Worm (Caenorhabditis elegans) whole organism, L1 larva: ENCODE results near the gene fbxb-7.

ENCODE experiments used
- Y116A8C.19 ChIP-seq: sonication (generic microtip); optimal IDR thresholded peaks from 2 replicates; lab custom pipeline; 2016; ENCODE audit warnings: missing compliant biosample characterization, missing genetic modification characterization, borderline replicate concordance
- alr-1 ChIP-seq: fragments of 200-800 bp; sonication (Bioruptor generic); optimal IDR thresholded peaks from 2 replicates; lab custom pipeline; 2018; ENCODE audit warnings: borderline replicate concordance, mild to moderate bottlenecking, missing genetic modification characterization, missing compliant biosample characterization
- ceh-63 ChIP-seq: fragments of 200-800 bp; sonication (Bioruptor generic); optimal IDR thresholded peaks from 2 replicates; lab custom pipeline; 2018; ENCODE audit warnings: mild to moderate bottlenecking, missing genetic modification characterization, missing compliant biosample characterization
- ceh-82 ChIP-seq, 3 experiments: fragments of 150-350 bp in 1 of 3; sonication (generic microtip) in 2 of 3; optimal IDR thresholded peaks; 2 replicates each; lab custom pipeline; 2014 to 2017; ENCODE audit warnings: missing biosample characterization in 3 of 3, missing genetic modification characterization in 3 of 3
- ceh-88 ChIP-seq: fragments of 200-800 bp; sonication (Bioruptor generic); IDR thresholded peaks from 2 replicates; pipeline ENCODE4 v1.3.6; 2022; ENCODE audit warnings: missing genetic modification characterization, missing compliant biosample characterization
- ceh-90 ChIP-seq: sonication (generic microtip); optimal IDR thresholded peaks from 2 replicates; lab custom pipeline; 2016; ENCODE audit warnings: missing genetic modification characterization, missing compliant biosample characterization
- dpl-1 ChIP-seq, 3 experiments: fragments of 150-350 bp in 2 of 3; sonication (generic microtip) in 1 of 3; optimal IDR thresholded peaks; 2 replicates each; lab custom pipeline; 2014 to 2017; ENCODE audit warnings: missing biosample characterization in 3 of 3, missing genetic modification characterization in 3 of 3, missing genetic modification reagents in 3 of 3
- efl-3 ChIP-seq: fragments of 200-800 bp; sonication (Bioruptor generic); optimal IDR thresholded peaks from 2 replicates; lab custom pipeline; 2018; ENCODE audit warnings: mild to moderate bottlenecking, missing genetic modification characterization, missing compliant biosample characterization
- egl-27 ChIP-seq, 2 experiments: fragments of 150-350 bp in 1 of 2; sonication (generic microtip); optimal IDR thresholded peaks; 3 replicates each; lab custom pipeline; 2017 to 2018; ENCODE audit warnings: missing biosample characterization in 2 of 2, missing genetic modification characterization in 2 of 2, missing genetic modification reagents in 2 of 2
- elt-2 ChIP-seq: sonication (generic microtip); optimal IDR thresholded peaks from 2 replicates; lab custom pipeline; 2016; ENCODE audit warnings: missing genetic modification characterization, mild to moderate bottlenecking, inconsistent platforms, missing compliant biosample characterization, missing genetic modification reagents
- ets-5 ChIP-seq: fragments of 200-800 bp; sonication (Bioruptor generic); IDR thresholded peaks from 2 replicates; pipeline ENCODE4 v1.3.6; 2022; ENCODE audit warnings: missing genetic modification characterization, missing compliant biosample characterization
- fkh-8 ChIP-seq: sonication (generic microtip); optimal IDR thresholded peaks from 2 replicates; lab custom pipeline; 2016; ENCODE audit warnings: mild to moderate bottlenecking, missing genetic modification characterization, missing compliant biosample characterization
- grh-1 ChIP-seq: fragments of 200-800 bp; sonication (Bioruptor generic); IDR thresholded peaks from 2 replicates; pipeline ENCODE4 v1.3.6; 2022; ENCODE audit warnings: missing genetic modification reagents, missing genetic modification characterization, missing compliant biosample characterization
- hlh-17 ChIP-seq: fragments of 200-800 bp; sonication (Bioruptor generic); optimal IDR thresholded peaks from 2 replicates; lab custom pipeline; 2018; ENCODE audit warnings: missing genetic modification characterization, mild to moderate bottlenecking, missing compliant biosample characterization, moderate library complexity, borderline replicate concordance
- hpl-2 ChIP-seq: fragments of 150-350 bp; optimal IDR thresholded peaks from 2 replicates; lab custom pipeline; 2014; ENCODE audit warnings: missing biosample characterization, missing genetic modification reagents, missing genetic modification characterization
- lin-13 ChIP-seq: fragments of 150-350 bp; optimal IDR thresholded peaks from 2 replicates; lab custom pipeline; 2014; ENCODE audit warnings: missing biosample characterization, missing genetic modification reagents, missing genetic modification characterization
- lir-3 ChIP-seq: sonication (generic microtip); optimal IDR thresholded peaks from 2 replicates; lab custom pipeline; 2016; ENCODE audit warnings: mild to moderate bottlenecking, missing genetic modification characterization, moderate library complexity, missing compliant biosample characterization; ENCODE audit not compliant: poor library complexity
- lsy-2 ChIP-seq, 2 experiments: fragments of 150-350 bp; optimal IDR thresholded peaks; 2 replicates each; lab custom pipeline; 2014; ENCODE audit warnings: missing biosample characterization in 2 of 2, missing genetic modification characterization in 2 of 2
- nhr-11 ChIP-seq: fragments of 150-350 bp; optimal IDR thresholded peaks from 2 replicates; lab custom pipeline; 2014; ENCODE audit warnings: missing biosample characterization, missing genetic modification characterization
- nhr-47 ChIP-seq: sonication (generic microtip); optimal IDR thresholded peaks from 2 replicates; lab custom pipeline; 2016; ENCODE audit warnings: mild to moderate bottlenecking, missing genetic modification characterization, moderate library complexity, missing compliant biosample characterization
- nhr-76 ChIP-seq: sonication (generic microtip); optimal IDR thresholded peaks from 2 replicates; lab custom pipeline; 2017; ENCODE audit warnings: missing biosample characterization, missing genetic modification characterization
- nhr-85 ChIP-seq: sonication (generic microtip); peaks from one replicate; lab custom pipeline; 2016; ENCODE audit warnings: missing genetic modification characterization, inconsistent platforms, missing compliant biosample characterization
- nhr-90 ChIP-seq: sonication (generic microtip); optimal IDR thresholded peaks from 2 replicates; lab custom pipeline; 2016; ENCODE audit warnings: mild to moderate bottlenecking, missing genetic modification characterization, missing compliant biosample characterization; ENCODE audit not compliant: poor library complexity
- pqm-1 ChIP-seq: sonication (generic microtip); optimal IDR thresholded peaks from 3 replicates; lab custom pipeline; 2017; ENCODE audit warnings: missing biosample characterization, missing genetic modification characterization
- skn-1 ChIP-seq: fragments of 150-350 bp; optimal IDR thresholded peaks from 2 replicates; lab custom pipeline; 2014; ENCODE audit warnings: missing biosample characterization, missing genetic modification characterization
- sptf-1 ChIP-seq: fragments of 150-350 bp; optimal IDR thresholded peaks from 2 replicates; lab custom pipeline; 2014; ENCODE audit warnings: missing biosample characterization, missing genetic modification characterization
- swsn-7 ChIP-seq: sonication (generic microtip); optimal IDR thresholded peaks from 2 replicates; lab custom pipeline; 2016; ENCODE audit warnings: missing genetic modification characterization, missing compliant biosample characterization
- unc-30 ChIP-seq: sonication (generic microtip); optimal IDR thresholded peaks from 2 replicates; lab custom pipeline; 2017; ENCODE audit warnings: missing biosample characterization, missing genetic modification characterization
- unc-86 ChIP-seq: sonication (generic microtip); optimal IDR thresholded peaks from 2 replicates; lab custom pipeline; 2016; ENCODE audit warnings: missing genetic modification characterization, missing compliant biosample characterization
- vab-15 ChIP-seq: sonication (generic microtip); optimal IDR thresholded peaks from 2 replicates; lab custom pipeline; 2017; ENCODE audit warnings: missing genotype, mild to moderate bottlenecking, missing genetic modification characterization, missing compliant biosample characterization
- zag-1 ChIP-seq: fragments of 150-350 bp; optimal IDR thresholded peaks from 2 replicates; lab custom pipeline; 2014; ENCODE audit warnings: missing biosample characterization, missing genetic modification characterization
- zip-4 ChIP-seq: fragments of 200-800 bp; sonication (Bioruptor generic); optimal IDR thresholded peaks from 2 replicates; lab custom pipeline; 2018; ENCODE audit warnings: mild to moderate bottlenecking, missing genetic modification characterization, moderate library complexity, missing compliant biosample characterization

fbxb-7 gene

DNA sequence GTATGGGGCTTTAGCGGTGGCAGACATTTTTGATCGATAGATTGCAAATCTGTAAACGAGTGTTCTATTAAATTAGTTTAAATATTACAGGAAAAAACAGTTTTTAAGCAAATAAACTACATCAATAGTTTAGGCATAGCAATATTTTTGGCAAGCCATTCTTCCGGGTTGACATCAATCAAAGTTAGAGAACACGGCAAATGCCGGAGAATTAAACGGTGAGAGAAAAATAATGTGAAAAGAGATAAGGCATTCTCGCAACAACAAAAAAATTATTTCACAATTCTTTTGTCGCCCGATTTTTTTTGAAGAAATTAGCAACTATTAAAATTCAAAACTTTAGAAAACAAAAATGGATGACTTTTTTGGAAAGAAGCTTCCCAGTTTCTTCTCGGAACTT, 32.3 kb upstream of the fbxb-7 start, which contains the start of the genes fbxa-188 and fbxa-189:
Gene fbxa-188, minus strand, starts transcription at position 51 of the 400 bp plus-strand sequence.
Gene fbxa-189, plus strand, starts transcription at position 339 of the 400 bp plus-strand sequence.
- TF ChIP-seq nhr-85 (tag; lab: Kevin White, UChicago), result no peak
- no peak for TF ChIP-seq ceh-90 (tag; lab: Kevin White, UChicago)
- TF ChIP-seq nhr-11 (tag; lab: Kevin White, UChicago), result no peak
- TF ChIP-seq skn-1 (tag; lab: Kevin White, UChicago), result no peak
- TF ChIP-seq elt-2 (tag; lab: Kevin White, UChicago), result peak; percentile 31

DNA sequence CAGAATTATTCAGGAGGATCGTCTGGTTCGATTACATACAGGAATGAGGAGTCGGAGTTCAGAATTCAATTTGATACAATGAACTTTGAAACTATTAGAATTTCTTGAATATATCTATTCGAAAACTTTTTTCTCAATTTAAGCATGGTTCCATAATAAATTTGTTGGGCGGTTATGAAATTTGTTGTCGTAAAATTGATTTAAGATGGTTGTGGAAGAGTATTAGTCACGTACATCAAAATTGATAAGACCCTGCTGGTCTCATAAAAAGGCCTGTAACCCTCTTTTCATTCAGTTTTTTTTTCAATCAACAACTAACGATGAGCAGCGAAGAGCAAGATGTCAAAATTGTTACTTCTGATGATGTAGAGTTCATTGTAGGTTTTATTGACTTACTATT, 29.6 kb upstream of the fbxb-7 start, which contains the start of gene skr-5:
Gene skr-5, plus strand, starts transcription at position 301 of the 400 bp plus-strand sequence.
- TF ChIP-seq vab-15 (no peak), dpl-1 (GFP tag; optimal IDR thresholded peaks at IDR 0.05; lab: Kevin White, UChicago) (no peak), lir-3 (tag; lab: Kevin White, UChicago) (no peak), nhr-47 (tag; lab: Kevin White, UChicago) (no peak), fkh-8 (tag; lab: Kevin White, UChicago) (no peak), ceh-90 (tag; lab: Kevin White, UChicago) (no peak), Y116A8C.19 (tag; lab: Kevin White, UChicago) (no peak), hlh-17 (no peak), sptf-1 (tag; lab: Kevin White, UChicago) (no peak), hpl-2 (GFP tag; lab: Kevin White, UChicago) (no peak)

DNA sequence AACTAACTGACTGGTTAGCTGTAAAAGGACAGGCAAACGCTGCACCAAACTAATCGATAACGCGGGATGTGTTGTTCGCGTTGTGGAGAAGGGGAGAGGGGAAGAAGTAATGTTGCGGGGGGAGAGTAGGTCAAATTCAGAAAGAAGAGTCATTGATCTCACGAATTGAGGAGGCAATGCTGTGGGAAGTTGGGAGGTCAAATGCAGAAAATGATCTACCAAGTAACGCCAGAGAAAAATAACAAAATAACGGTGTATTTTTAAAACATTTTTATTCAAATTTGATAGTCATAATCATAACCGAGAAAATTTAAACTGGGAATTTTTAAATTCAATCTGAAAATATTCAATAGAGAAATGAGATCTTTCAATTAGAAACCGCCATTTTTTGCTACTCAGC, 27.1 kb upstream of the fbxb-7 start, which contains the start of gene lsy-27:
Gene lsy-27, minus strand, starts transcription at position 101 of the 400 bp plus-strand sequence.
- TF ChIP-seq ceh-88 (GFP tag; lab: Robert Waterston, UW), result no peak
- no peak for TF ChIP-seq egl-27 (tag; optimal IDR thresholded peaks at IDR 0.05; lab: Kevin White, UChicago)
- TF ChIP-seq alr-1 (tag; lab: Kevin White, UChicago), result no peak
- TF ChIP-seq nhr-76 (tag; lab: Kevin White, UChicago), result no peak
- no peak for TF ChIP-seq lin-13 (GFP tag; lab: Kevin White, UChicago)
- TF ChIP-seq unc-86, result no peak
- TF ChIP-seq sptf-1 (tag; lab: Kevin White, UChicago), result no peak
- TF ChIP-seq ceh-82 (tag; optimal IDR thresholded peaks at IDR 0.05; lab: Kevin White, UChicago), result no peak
- TF ChIP-seq pqm-1, result no peak
- no peak for TF ChIP-seq efl-3 (GFP tag; lab: Kevin White, UChicago)
- TF ChIP-seq, all 84 proteins: peak for 0

DNA sequence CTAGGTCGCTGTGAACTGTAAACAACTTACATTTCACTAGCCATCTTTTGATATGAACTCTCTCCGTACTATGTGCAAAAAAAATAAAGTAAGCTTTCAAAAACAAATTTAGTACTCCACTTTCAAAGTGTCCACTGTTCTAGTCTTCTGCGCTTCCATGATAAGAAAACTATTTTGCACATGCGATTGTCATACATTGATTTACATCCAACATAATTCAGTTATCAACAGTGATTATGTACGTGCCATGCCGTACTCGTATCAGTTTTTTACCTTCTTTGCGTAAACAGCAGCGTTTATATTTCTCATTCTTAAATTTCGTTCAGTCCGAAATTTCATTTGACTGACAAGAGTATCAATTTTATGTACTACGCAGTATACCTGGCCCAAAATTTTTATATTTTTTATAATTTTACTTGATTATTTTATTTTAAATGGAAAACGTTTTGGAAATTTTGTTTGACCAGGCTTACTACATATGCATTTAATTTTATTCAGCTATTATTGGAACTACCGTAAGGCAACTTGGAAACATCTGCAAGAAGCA, 24.3 kb upstream of the fbxb-7 start, which contains the start of the genes fbxa-134 and F47H4.2:
Gene fbxa-134, minus strand, starts transcription at position 44 of the 547 bp plus-strand sequence.
Gene F47H4.2, plus strand, starts transcription at position 497 of the 547 bp plus-strand sequence.
- peak; percentile 51 for TF ChIP-seq pqm-1
- TF ChIP-seq zag-1 (tag; lab: Kevin White, UChicago), result no peak
- TF ChIP-seq elt-2 (tag; lab: Kevin White, UChicago), result peak; percentile 78

DNA sequence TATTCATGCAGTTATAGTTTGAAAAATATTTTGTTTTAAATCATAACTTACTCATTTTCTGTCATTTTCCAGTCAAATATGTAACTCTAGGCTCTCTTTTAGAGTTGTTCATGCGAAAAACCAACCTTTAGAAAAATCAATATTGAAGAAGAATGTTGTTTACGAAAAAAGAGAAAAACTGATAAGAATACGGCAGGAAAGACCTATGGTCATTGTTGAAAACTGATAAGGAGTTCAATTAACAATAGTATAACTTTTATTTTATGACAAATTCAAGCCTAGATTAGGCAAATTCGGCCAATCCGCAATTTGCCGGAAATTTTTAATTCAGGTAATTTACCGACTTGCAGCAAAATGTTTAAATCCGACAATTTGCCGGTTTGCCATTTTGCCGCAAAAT, 567 bp upstream of the fbxb-7 start, which contains the start of gene Y20C6A.1:
Gene Y20C6A.1, minus strand, starts transcription at position 107 of the 400 bp plus-strand sequence.
- peak; percentile 58 for TF ChIP-seq elt-2 (tag; lab: Kevin White, UChicago)
- TF ChIP-seq pqm-1, result no peak
- no peak for TF ChIP-seq nhr-90 (tag; lab: Kevin White, UChicago)
- TF ChIP-seq grh-1 (GFP tag; lab: Robert Waterston, UW), result no peak

DNA sequence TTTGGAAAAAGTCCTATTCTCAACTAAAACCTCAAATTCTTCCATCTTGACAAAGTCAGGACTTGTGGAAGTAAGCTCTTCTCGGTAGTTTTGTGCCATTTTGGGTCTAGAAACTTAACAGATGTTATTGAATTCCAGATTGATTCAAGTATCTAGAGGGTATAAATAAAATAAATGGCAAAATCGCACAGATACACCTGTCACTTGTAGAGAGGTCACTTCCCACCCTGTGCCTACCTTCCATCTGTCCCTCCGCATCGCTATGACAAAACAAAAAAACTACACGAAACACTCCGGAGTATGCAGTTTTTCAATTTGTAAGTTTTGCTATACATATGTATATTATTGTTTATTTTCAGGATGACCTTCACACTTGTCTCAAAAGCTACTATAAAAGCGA, 2.7 kb downstream of the fbxb-7 start, which contains the start of gene Y20C6A.4:
Gene Y20C6A.4, plus strand, starts transcription at position 301 of the 400 bp plus-strand sequence.
- TF ChIP-seq lsy-2 (tag; optimal IDR thresholded peaks at IDR 0.05; lab: Kevin White, UChicago) (no peak), swsn-7 (tag; lab: Kevin White, UChicago) (no peak), zip-4 (GFP tag; lab: Kevin White, UChicago) (no peak), unc-30 (tag; lab: Kevin White, UChicago) (no peak), ceh-82 (tag; optimal IDR thresholded peaks at IDR 0.05; lab: Kevin White, UChicago) (no peak), ceh-63 (GFP tag; lab: Kevin White, UChicago) (no peak), fkh-8 (tag; lab: Kevin White, UChicago) (no peak), ets-5 (GFP tag; lab: Robert Waterston, UW) (no peak)
- TF ChIP-seq, all 84 proteins: peak for 0
